Worm (Caenorhabditis elegans): ENCODE results near the gene K01A6.7.

The K01A6.7 gene

DNA sequence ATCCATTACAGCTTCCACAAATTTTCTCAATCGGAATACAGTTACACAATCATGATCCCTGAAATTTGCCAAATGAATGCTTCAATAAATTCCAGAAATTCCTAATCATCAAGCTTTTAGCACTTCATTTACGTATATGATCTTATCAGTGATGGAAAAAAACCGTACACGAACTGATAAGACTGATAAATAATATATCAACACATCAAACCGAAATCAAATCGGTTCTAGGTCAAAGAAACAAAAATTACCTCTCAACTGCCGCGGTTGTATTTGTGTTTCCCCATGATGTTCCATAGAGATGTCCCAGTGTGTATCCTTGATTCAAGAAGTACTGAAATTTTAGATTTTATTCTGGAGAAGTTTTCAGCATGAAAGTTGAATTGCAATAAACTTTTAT, 32.7 kb upstream of the K01A6.7 start (continued):
- TF ChIP-seq lin-15B (tag; optimal IDR thresholded peaks at IDR 0.05): no peak
- no peak for TF ChIP-seq pha-4 (GFP tag; IDR thresholded peaks at IDR 0.05)
- no peak for TF ChIP-seq pha-4 (tag; optimal IDR thresholded peaks at IDR 0.05)
- peak; percentile 77 for TF ChIP-seq pqm-1 (tag; optimal IDR thresholded peaks at IDR 0.05)
- no peak for TF ChIP-seq lin-38 (GFP tag; IDR thresholded peaks at IDR 0.05)
- TF ChIP-seq mdl-1 (tag; optimal IDR thresholded peaks at IDR 0.05): no peak
- no peak for TF ChIP-seq nhr-237 (tag; optimal IDR thresholded peaks at IDR 0.05)
- no peak for TF ChIP-seq php-3 (GFP tag; IDR thresholded peaks at IDR 0.05)
- peak; percentile 73 for TF ChIP-seq nhr-28 (tag; optimal IDR thresholded peaks at IDR 0.05)
- TF ChIP-seq nhr-11 (tag; optimal IDR thresholded peaks at IDR 0.05): no peak
- TF ChIP-seq aly-2 (tag; optimal IDR thresholded peaks at IDR 0.05): no peak
- TF ChIP-seq mxl-2 (GFP tag; conservative IDR thresholded peaks at IDR 0.05): no peak
- TF ChIP-seq F44E2.7 (GFP tag; IDR thresholded peaks at IDR 0.05): no peak
- TF ChIP-seq sdz-12 (GFP tag; optimal IDR thresholded peaks at IDR 0.05): no peak
- no peak for TF ChIP-seq ama-1 (optimal IDR thresholded peaks at IDR 0.05)
- no peak for TF ChIP-seq nhr-111 (GFP tag; optimal IDR thresholded peaks at IDR 0.05)
- TF ChIP-seq Y75B8A.6 (GFP tag; IDR thresholded peaks at IDR 0.05): no peak
- no peak for TF ChIP-seq ZK337.2 (GFP tag; IDR thresholded peaks at IDR 0.05)
- no peak for TF ChIP-seq lin-39 (tag; optimal IDR thresholded peaks at IDR 0.05)
- TF ChIP-seq R02D3.7 (tag; optimal IDR thresholded peaks at IDR 0.05): no peak

DNA sequence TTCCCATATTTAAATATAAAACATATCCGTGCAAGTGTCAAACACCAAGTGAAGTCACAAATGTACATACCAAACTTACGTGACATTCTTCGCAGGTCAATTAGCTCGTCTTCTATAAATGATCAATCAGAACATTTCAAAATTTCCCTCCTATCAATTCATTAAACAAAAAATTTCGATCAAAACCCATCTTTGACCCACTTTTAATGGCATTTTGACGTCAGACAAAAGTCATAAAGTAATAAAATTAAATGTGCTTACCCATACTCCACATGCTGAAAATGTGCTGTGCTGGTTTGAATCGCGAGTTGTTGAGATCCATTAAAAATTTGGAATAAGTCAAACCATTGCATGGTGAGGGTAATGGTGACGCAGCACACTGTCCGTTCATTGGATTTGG, 31.4 kb upstream of the K01A6.7 start:
- TF ChIP-seq nhr-77 (tag; optimal IDR thresholded peaks at IDR 0.05): no peak
- TF ChIP-seq hif-1 (tag; optimal IDR thresholded peaks at IDR 0.05): no peak
- no peak for TF ChIP-seq zip-2 (tag; optimal IDR thresholded peaks at IDR 0.05)
- no peak for TF ChIP-seq aly-2 (tag; optimal IDR thresholded peaks at IDR 0.05)
- TF ChIP-seq hlh-11 (tag; optimal IDR thresholded peaks at IDR 0.05): peak; percentile 7
- TF ChIP-seq Y75B8A.6 (GFP tag; IDR thresholded peaks at IDR 0.05): no peak
- no peak for TF ChIP-seq ZK337.2 (GFP tag; IDR thresholded peaks at IDR 0.05)
- no peak for TF ChIP-seq D1046.2 (GFP tag; IDR thresholded peaks at IDR 0.05)
- TF ChIP-seq daf-16 (GFP tag; optimal IDR thresholded peaks at IDR 0.05): no peak
- peak; percentile 36 for TF ChIP-seq daf-16 (tag; optimal IDR thresholded peaks at IDR 0.05)
- no peak for TF ChIP-seq F10B5.3 (tag; optimal IDR thresholded peaks at IDR 0.05)
- peak; percentile 27 for TF ChIP-seq nhr-28 (tag; optimal IDR thresholded peaks at IDR 0.05)
- no peak for TF ChIP-seq nhr-111 (GFP tag; optimal IDR thresholded peaks at IDR 0.05)
- TF ChIP-seq dve-1 (tag; optimal IDR thresholded peaks at IDR 0.05; ENCODE audit: insufficient read depth): peak; percentile 43
- TF ChIP-seq lin-1 (GFP tag; IDR thresholded peaks at IDR 0.05): no peak
- no peak for TF ChIP-seq F26F4.8 (GFP tag; conservative IDR thresholded peaks at IDR 0.05)
- peak; percentile 79 for TF ChIP-seq dmd-6 (GFP tag; IDR thresholded peaks at IDR 0.05)
- TF ChIP-seq rbr-2 (tag; optimal IDR thresholded peaks at IDR 0.05): no peak
- TF ChIP-seq spr-1 (tag; optimal IDR thresholded peaks at IDR 0.05): no peak
- no peak for TF ChIP-seq nhr-48 (tag; optimal IDR thresholded peaks at IDR 0.05)
- TF ChIP-seq lin-39 (tag; optimal IDR thresholded peaks at IDR 0.05): no peak
- TF ChIP-seq dmd-9 (GFP tag; IDR thresholded peaks at IDR 0.05): no peak

DNA sequence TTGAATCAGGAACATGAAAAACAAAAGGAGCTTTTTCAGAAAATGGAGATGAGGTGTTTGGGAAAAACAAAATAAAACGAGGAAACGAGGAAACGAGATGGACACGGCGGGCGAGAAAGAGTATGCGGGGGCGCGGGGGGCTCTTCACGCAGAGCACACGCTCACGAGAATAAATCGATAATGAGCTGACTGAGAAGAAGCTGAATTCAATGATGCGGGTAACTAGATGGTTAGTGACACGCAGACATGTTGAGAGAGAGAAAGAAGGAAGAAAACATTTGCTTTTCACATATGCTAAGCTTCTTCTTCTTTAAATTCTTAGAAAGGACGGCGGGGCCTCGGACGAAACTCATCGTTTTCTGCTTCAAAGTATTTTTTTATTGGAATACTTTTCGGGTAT, 27.1 kb upstream of the K01A6.7 start:
- peak; percentile 88 for TF ChIP-seq fkh-10 (GFP tag; optimal IDR thresholded peaks at IDR 0.05)
- TF ChIP-seq D1046.2 (GFP tag; IDR thresholded peaks at IDR 0.05): no peak
- no peak for TF ChIP-seq madf-5 (GFP tag; IDR thresholded peaks at IDR 0.05)
- TF ChIP-seq lin-13 (GFP tag; optimal IDR thresholded peaks at IDR 0.05): no peak
- no peak for TF ChIP-seq unc-130 (GFP tag; optimal IDR thresholded peaks at IDR 0.05)
- TF ChIP-seq lsy-2 (tag; optimal IDR thresholded peaks at IDR 0.05): peak; percentile 21 to 43
- no peak for TF ChIP-seq egl-27 (tag; optimal IDR thresholded peaks at IDR 0.05)
- peak; percentile 52 for TF ChIP-seq mep-1 (tag; optimal IDR thresholded peaks at IDR 0.05)
- 0 out of 2 replicates have a peak, but pooled peaks have one; percentile 49 for TF ChIP-seq ceh-20 (GFP tag; IDR thresholded peaks at IDR 0.05)
- peak in 1 of 2 experiments; percentile 58 for TF ChIP-seq mdl-1 (tag; optimal IDR thresholded peaks at IDR 0.05)
- TF ChIP-seq hlh-11 (tag; optimal IDR thresholded peaks at IDR 0.05): peak; percentile 7
- TF ChIP-seq spr-3 (GFP tag; optimal IDR thresholded peaks at IDR 0.05): no peak
- TF ChIP-seq unc-39 (tag; optimal IDR thresholded peaks at IDR 0.05): no peak
- TF ChIP-seq daf-12 (tag; optimal IDR thresholded peaks at IDR 0.05): no peak
- TF ChIP-seq snpc-4 (tag; optimal IDR thresholded peaks at IDR 0.05): no peak
- TF ChIP-seq nhr-41 (GFP tag; IDR thresholded peaks at IDR 0.05): no peak
- no peak for TF ChIP-seq ceh-44 (GFP tag; IDR thresholded peaks at IDR 0.05)
- no peak for TF ChIP-seq mdt-29 (GFP tag; IDR thresholded peaks at IDR 0.05)
- no peak for TF ChIP-seq ZK546.5 (tag; optimal IDR thresholded peaks at IDR 0.05)
